Worm (Caenorhabditis elegans) whole organism, mixed stage, embryonic: ENCODE results near the gene C04H5.7.

Experiments
- M03D4.4 ChIP-seq: sonication (generic microtip); optimal IDR thresholded peaks from 2 replicates; lab custom pipeline; 2017; ENCODE audit warnings: mild to moderate bottlenecking, missing genetic modification characterization, missing compliant biosample characterization
- bed-3 ChIP-seq: fragments of 200-800 bp; sonication (Bioruptor generic); optimal IDR thresholded peaks from 3 replicates; lab custom pipeline; 2018; ENCODE audit warnings: mild to moderate bottlenecking, missing genetic modification characterization, moderate library complexity, missing compliant biosample characterization
- blmp-1 ChIP-seq: fragments of 150-350 bp; optimal IDR thresholded peaks from 2 replicates; lab custom pipeline; 2014; ENCODE audit warnings: missing biosample characterization, missing genetic modification characterization
- ceh-39 ChIP-seq: fragments of 150-350 bp; optimal IDR thresholded peaks from 2 replicates; lab custom pipeline; 2014; ENCODE audit warnings: missing biosample characterization, missing genetic modification characterization
- ceh-43 ChIP-seq: fragments of 200-800 bp; sonication (Bioruptor generic); optimal IDR thresholded peaks from 2 replicates; lab custom pipeline; 2018; ENCODE audit warnings: mild to moderate bottlenecking, missing genetic modification characterization, moderate library complexity, missing compliant biosample characterization
- ceh-83 ChIP-seq: fragments of 200-800 bp; sonication (Bioruptor generic); optimal IDR thresholded peaks from 2 replicates; lab custom pipeline; 2018; ENCODE audit warnings: mild to moderate bottlenecking, missing genetic modification characterization, missing compliant biosample characterization
- ces-1 ChIP-seq: fragments of 150-350 bp; optimal IDR thresholded peaks from 2 replicates; lab custom pipeline; 2014; ENCODE audit warnings: missing biosample characterization, missing genetic modification reagents, missing genetic modification characterization
- cnd-1 ChIP-seq: fragments of 200-800 bp; sonication (Bioruptor generic); optimal IDR thresholded peaks from 2 replicates; lab custom pipeline; 2018; ENCODE audit warnings: mild to moderate bottlenecking, missing genetic modification characterization, missing compliant biosample characterization
- drap-1 ChIP-seq: fragments of 200-800 bp; sonication (Bioruptor generic); optimal IDR thresholded peaks from 3 replicates; lab custom pipeline; 2018; ENCODE audit warnings: mild to moderate bottlenecking, missing genetic modification characterization, missing compliant biosample characterization
- elt-1 ChIP-seq: sonication (generic microtip); optimal IDR thresholded peaks from 2 replicates; lab custom pipeline; 2017; ENCODE audit warnings: missing genetic modification characterization, mild to moderate bottlenecking, missing compliant biosample characterization, antibody characterized with exemption, moderate library complexity, borderline replicate concordance; ENCODE audit not compliant: insufficient read depth
- flh-1 ChIP-seq: fragments of 200-800 bp; sonication (Bioruptor generic); optimal IDR thresholded peaks from 2 replicates; lab custom pipeline; 2018; ENCODE audit warnings: mild to moderate bottlenecking, missing genetic modification characterization, moderate library complexity, missing compliant biosample characterization
- ham-2 ChIP-seq: fragments of 200-800 bp; sonication (Bioruptor generic); optimal IDR thresholded peaks from 2 replicates; lab custom pipeline; 2018; ENCODE audit warnings: mild to moderate bottlenecking, missing genetic modification characterization, missing compliant biosample characterization
- hlh-1 ChIP-seq: fragments of 150-350 bp; optimal IDR thresholded peaks from 2 replicates; lab custom pipeline; 2014; ENCODE audit warnings: missing biosample characterization, missing genetic modification reagents, missing genetic modification characterization
- lin-13 ChIP-seq: fragments of 150-350 bp; optimal IDR thresholded peaks from 2 replicates; lab custom pipeline; 2014; ENCODE audit warnings: missing biosample characterization, missing genetic modification characterization
- lin-32 ChIP-seq: fragments of 200-800 bp; sonication (Bioruptor generic); optimal IDR thresholded peaks from 2 replicates; lab custom pipeline; 2018; ENCODE audit warnings: mild to moderate bottlenecking, missing genetic modification characterization, missing compliant biosample characterization
- lsy-2 ChIP-seq: fragments of 150-350 bp; optimal IDR thresholded peaks from 2 replicates; lab custom pipeline; 2014; ENCODE audit warnings: missing biosample characterization, missing genetic modification characterization
- mep-1 ChIP-seq: fragments of 150-350 bp; optimal IDR thresholded peaks from 2 replicates; lab custom pipeline; 2017; ENCODE audit warnings: missing biosample characterization, missing genetic modification reagents, missing genetic modification characterization, inconsistent platforms
- mls-2 ChIP-seq: sonication (generic microtip); optimal IDR thresholded peaks from 2 replicates; lab custom pipeline; 2016; ENCODE audit warnings: mild to moderate bottlenecking, missing genetic modification characterization, moderate library complexity, missing compliant biosample characterization
- nhr-12 ChIP-seq: fragments of 150-350 bp; optimal IDR thresholded peaks from 2 replicates; lab custom pipeline; 2014; ENCODE audit warnings: missing biosample characterization, missing genetic modification characterization
- nhr-237 ChIP-seq: fragments of 150-350 bp; optimal IDR thresholded peaks from 2 replicates; lab custom pipeline; 2014; ENCODE audit warnings: missing biosample characterization, missing genetic modification characterization
- nhr-28 ChIP-seq: fragments of 150-350 bp; optimal IDR thresholded peaks from 2 replicates; lab custom pipeline; 2014; ENCODE audit warnings: missing biosample characterization, missing genetic modification characterization
- nhr-76 ChIP-seq: sonication (generic microtip); optimal IDR thresholded peaks from 2 replicates; lab custom pipeline; 2017; ENCODE audit warnings: missing biosample characterization, missing genetic modification characterization
- pha-4 ChIP-seq: fragments of 150-350 bp; optimal IDR thresholded peaks from 2 replicates; lab custom pipeline; 2018; ENCODE audit warnings: missing biosample characterization, missing genetic modification reagents, missing genetic modification characterization
- sem-2 ChIP-seq: fragments of 200-800 bp; sonication (Bioruptor generic); optimal IDR thresholded peaks from 2 replicates; lab custom pipeline; 2018; ENCODE audit warnings: mild to moderate bottlenecking, missing genetic modification characterization, missing compliant biosample characterization
- snpc-4 ChIP-seq: fragments of 150-350 bp; optimal IDR thresholded peaks from 2 replicates; lab custom pipeline; 2014; ENCODE audit warnings: missing biosample characterization, missing genetic modification characterization
- sptf-1 ChIP-seq: sonication (generic microtip); optimal IDR thresholded peaks from 2 replicates; lab custom pipeline; 2017; ENCODE audit warnings: mild to moderate bottlenecking, missing genetic modification characterization, moderate library complexity, missing compliant biosample characterization
- tbx-8 ChIP-seq: fragments of 200-800 bp; sonication (Bioruptor generic); optimal IDR thresholded peaks from 2 replicates; lab custom pipeline; 2018; ENCODE audit warnings: mild to moderate bottlenecking, missing genetic modification characterization, moderate library complexity, missing compliant biosample characterization
- unc-120 ChIP-seq: sonication (generic microtip); optimal IDR thresholded peaks from 2 replicates; lab custom pipeline; 2017; ENCODE audit warnings: missing genetic modification characterization, missing compliant biosample characterization; ENCODE audit not compliant: poor library complexity, severe bottlenecking
- unc-39 ChIP-seq: fragments of 150-350 bp; optimal IDR thresholded peaks from 2 replicates; lab custom pipeline; 2014; ENCODE audit warnings: missing biosample characterization, missing genetic modification characterization
- unc-62 ChIP-seq: fragments of 150-350 bp; optimal IDR thresholded peaks from 2 replicates; lab custom pipeline; 2014; ENCODE audit warnings: missing biosample characterization, missing genetic modification reagents, missing genetic modification characterization
- zip-8 ChIP-seq: fragments of 150-350 bp; optimal IDR thresholded peaks from 2 replicates; lab custom pipeline; 2014; ENCODE audit warnings: missing biosample characterization, missing genetic modification characterization
- ztf-11 ChIP-seq: fragments of 150-350 bp; optimal IDR thresholded peaks from 2 replicates; lab custom pipeline; 2014; ENCODE audit warnings: missing biosample characterization, missing genetic modification characterization

The C04H5.7 gene

DNA sequence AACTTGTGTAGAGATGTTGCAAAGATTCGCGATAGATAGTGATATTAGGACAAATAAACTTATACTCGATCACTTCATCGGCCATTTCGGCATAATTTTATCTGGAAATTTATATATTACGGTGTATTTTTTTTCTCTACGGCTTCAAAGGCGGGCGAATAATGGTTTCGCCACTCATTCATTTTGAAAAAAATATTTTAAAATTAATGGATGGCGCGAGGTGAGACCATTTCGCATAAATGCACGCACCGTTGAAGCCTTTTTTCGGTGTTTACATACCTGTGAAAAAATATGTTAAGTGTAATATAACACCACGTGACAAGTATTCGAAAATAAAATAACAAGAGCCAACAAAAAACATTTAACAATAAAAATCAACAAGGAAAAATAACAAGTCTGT lies 15.7 kb upstream of the C04H5.7 start, which contains the start of gene btb-19:
Gene btb-19, minus strand, starts transcription at position 101 of the 400 bp plus-strand sequence.
- TF ChIP-seq lin-32 (GFP tag; lab: Kevin White, UChicago) (no peak), drap-1 (GFP tag; lab: Kevin White, UChicago) (no peak), snpc-4 (tag; lab: Kevin White, UChicago) (no peak), pha-4 (tag; lab: Kevin White, UChicago) (no peak), unc-120 (tag; lab: Kevin White, UChicago) (no peak), nhr-76 (tag; lab: Kevin White, UChicago) (no peak), ceh-43 (GFP tag; lab: Kevin White, UChicago) (no peak), ces-1 (no peak), nhr-28 (no peak), nhr-237 (tag; lab: Kevin White, UChicago) (no peak), M03D4.4 (tag; lab: Kevin White, UChicago) (no peak), bed-3 (GFP tag; lab: Kevin White, UChicago) (no peak), blmp-1 (tag; lab: Kevin White, UChicago) (no peak), mls-2 (no peak), nhr-12 (no peak), ham-2 (GFP tag; lab: Kevin White, UChicago) (no peak), cnd-1 (tag; lab: Kevin White, UChicago) (no peak), lsy-2 (tag; lab: Kevin White, UChicago) (no peak), lin-13 (tag; lab: Kevin White, UChicago) (no peak)

- TF ChIP-seq sptf-1 (tag; lab: Kevin White, UChicago) = no peak
- TF ChIP-seq ztf-11 (tag; lab: Kevin White, UChicago) = no peak
- TF ChIP-seq ces-1 = no peak
- TF ChIP-seq ceh-39 = no peak
- TF ChIP-seq nhr-76 (tag; lab: Kevin White, UChicago) = no peak
- TF ChIP-seq snpc-4 (tag; lab: Kevin White, UChicago) = no peak
- no peak for TF ChIP-seq unc-120 (tag; lab: Kevin White, UChicago)
- TF ChIP-seq mep-1 (tag; lab: Kevin White, UChicago) = no peak
- TF ChIP-seq bed-3 (GFP tag; lab: Kevin White, UChicago) = no peak
- TF ChIP-seq cnd-1 (tag; lab: Kevin White, UChicago) = no peak
- no peak for TF ChIP-seq zip-8 (tag; lab: Kevin White, UChicago)
- no peak for TF ChIP-seq ceh-43 (GFP tag; lab: Kevin White, UChicago)
- no peak for TF ChIP-seq unc-39 (tag; lab: Kevin White, UChicago)
- no peak for TF ChIP-seq flh-1 (GFP tag; lab: Kevin White, UChicago)
- TF ChIP-seq lin-32 (GFP tag; lab: Kevin White, UChicago) = no peak
- no peak for TF ChIP-seq nhr-28
Measured at ce11 chrII:14523070-14523572, 14.6 kb upstream of the C04H5.7 start, which contains the start of gene btb-20. Gene btb-20, minus strand, starts transcription at chrII:14523522.

ce11 chrII:14523645-14524223 lies 14.0 kb upstream of the C04H5.7 start, which contains the start of gene pot-2:
Gene pot-2, plus strand, starts transcription at chrII:14524173.
- TF ChIP-seq unc-62 (GFP tag; lab: Kevin White, UChicago) (no peak), pha-4 (tag; lab: Kevin White, UChicago) (no peak), ces-1 (no peak), hlh-1 (no peak), ceh-43 (GFP tag; lab: Kevin White, UChicago) (no peak), M03D4.4 (tag; lab: Kevin White, UChicago) (no peak), nhr-12 (no peak), sem-2 (GFP tag; lab: Kevin White, UChicago) (no peak), mls-2 (no peak), snpc-4 (tag; lab: Kevin White, UChicago) (no peak), nhr-76 (tag; lab: Kevin White, UChicago) (no peak), ham-2 (GFP tag; lab: Kevin White, UChicago) (no peak), mep-1 (tag; lab: Kevin White, UChicago) (no peak), unc-120 (tag; lab: Kevin White, UChicago) (no peak), ceh-83 (GFP tag; lab: Kevin White, UChicago) (no peak), tbx-8 (GFP tag; lab: Kevin White, UChicago) (no peak), unc-39 (tag; lab: Kevin White, UChicago) (no peak), zip-8 (tag; lab: Kevin White, UChicago) (no peak), cnd-1 (tag; lab: Kevin White, UChicago) (no peak), bed-3 (GFP tag; lab: Kevin White, UChicago) (no peak)

ce11 chrII:14525013-14525412 lies 12.7 kb upstream of the C04H5.7 start, which contains the start of gene F57C2.4:
Gene F57C2.4, plus strand, starts transcription at chrII:14525313.
- TF ChIP-seq hlh-1 (no peak), lin-13 (tag; lab: Kevin White, UChicago) (no peak), M03D4.4 (tag; lab: Kevin White, UChicago) (no peak), ces-1 (no peak), elt-1 (no peak), mls-2 (no peak), nhr-12 (no peak), unc-120 (tag; lab: Kevin White, UChicago) (no peak), ceh-43 (GFP tag; lab: Kevin White, UChicago) (no peak), sptf-1 (tag; lab: Kevin White, UChicago) (no peak), mep-1 (tag; lab: Kevin White, UChicago) (no peak), nhr-76 (tag; lab: Kevin White, UChicago) (no peak), snpc-4 (tag; lab: Kevin White, UChicago) (no peak)
- TF ChIP-seq, all 35 proteins: peak for 0
